Fruit fly (Drosophila melanogaster) whole organism, embryonic: ENCODE measurements around the gene CG8507.

Source experiments
- C15 ChIP-seq: fragments of 200-800 bp; sonication (Bioruptor generic); IDR thresholded peaks from 3 replicates; pipeline ENCODE4 v1.3.6; 2022; ENCODE audit warnings: missing biosample characterization, missing genetic modification characterization
- CG10543 ChIP-seq: fragments of 200-800 bp; sonication (Bioruptor generic); optimal IDR thresholded peaks from 3 replicates; lab custom pipeline; 2017; ENCODE audit warnings: missing biosample characterization, mild to moderate bottlenecking, missing genetic modification characterization, moderate library complexity
- CG10979 ChIP-seq: fragments of 200-800 bp; sonication (Bioruptor generic); optimal IDR thresholded peaks from 2 replicates; lab custom pipeline; 2018; ENCODE audit warnings: missing biosample characterization, mild to moderate bottlenecking, missing genetic modification characterization, moderate library complexity
- CG11085 ChIP-seq: fragments of 200-800 bp; sonication (Bioruptor generic); IDR thresholded peaks from 2 replicates; pipeline ENCODE4 v1.3.6; 2022; ENCODE audit warnings: missing biosample characterization, missing genetic modification characterization
- CG14667 ChIP-seq: fragments of 200-800 bp; sonication (Bioruptor generic); IDR thresholded peaks from 2 replicates; pipeline ENCODE4 v1.3.6; 2022; ENCODE audit warnings: missing biosample characterization, missing genetic modification characterization
- CG15601 ChIP-seq: fragments of 200-800 bp; sonication (Bioruptor generic); optimal IDR thresholded peaks from 3 replicates; lab custom pipeline; 2019; ENCODE audit warnings: missing biosample characterization, mild to moderate bottlenecking, missing genetic modification characterization, moderate library complexity
- CG16863 ChIP-seq: fragments of 200-800 bp; sonication (Bioruptor generic); optimal IDR thresholded peaks from 3 replicates; lab custom pipeline; 2016; ENCODE audit warnings: missing biosample characterization, missing genetic modification characterization
- CG17568 ChIP-seq: fragments of 200-800 bp; sonication (Bioruptor generic); optimal IDR thresholded peaks from 2 replicates; lab custom pipeline; 2018; ENCODE audit warnings: missing biosample characterization, mild to moderate bottlenecking, missing genetic modification characterization, moderate library complexity
- CG17802 ChIP-seq: fragments of 200-800 bp; sonication (Bioruptor generic); optimal IDR thresholded peaks from 2 replicates; lab custom pipeline; 2018; ENCODE audit warnings: missing biosample characterization, mild to moderate bottlenecking, missing genetic modification characterization, moderate library complexity
- CG17829 ChIP-seq: fragments of 200-800 bp; optimal IDR thresholded peaks from 2 replicates; lab custom pipeline; 2019; ENCODE audit warnings: missing biosample characterization, mild to moderate bottlenecking, missing genetic modification characterization, moderate library complexity
- CG2129 ChIP-seq: fragments of 200-800 bp; sonication (Bioruptor generic); IDR thresholded peaks from 2 replicates; pipeline ENCODE4 v1.3.6; 2022; ENCODE audit warnings: missing biosample characterization, missing genetic modification characterization; ENCODE audit not compliant: partially characterized antibody
- CG2712 ChIP-seq: fragments of 200-800 bp; optimal IDR thresholded peaks from 3 replicates; lab custom pipeline; 2019; ENCODE audit warnings: missing biosample characterization, mild to moderate bottlenecking, missing genetic modification characterization, moderate library complexity
- CG3065 ChIP-seq: fragments of 200-800 bp; sonication (Bioruptor generic); optimal IDR thresholded peaks from 2 replicates; lab custom pipeline; 2016; ENCODE audit warnings: missing biosample characterization, missing genetic modification characterization
- CG31224 ChIP-seq: fragments of 200-800 bp; sonication (Bioruptor generic); IDR thresholded peaks from 2 replicates; pipeline ENCODE4 v1.3.6; 2022; ENCODE audit warnings: missing biosample characterization, missing genetic modification characterization
- CG32772 ChIP-seq: fragments of 200-800 bp; sonication (Bioruptor generic); IDR thresholded peaks from 2 replicates; pipeline ENCODE4 v1.3.6; 2022; ENCODE audit warnings: missing biosample characterization, missing genetic modification characterization
- CG33213 ChIP-seq: fragments of 200-800 bp; sonication (Bioruptor generic); optimal IDR thresholded peaks from 3 replicates; lab custom pipeline; 2016; ENCODE audit warnings: missing biosample characterization, missing genetic modification characterization
- CG3995 ChIP-seq: fragments of 200-800 bp; sonication (Bioruptor generic); optimal IDR thresholded peaks from 3 replicates; lab custom pipeline; 2016; ENCODE audit warnings: missing biosample characterization, missing genetic modification characterization
- CG43689 ChIP-seq: fragments of 200-800 bp; sonication (Bioruptor generic); IDR thresholded peaks from 2 replicates; pipeline ENCODE4 v1.3.6; 2022; ENCODE audit warnings: missing biosample characterization, missing genetic modification characterization
- CG5953 ChIP-seq: fragments of 200-800 bp; sonication (Bioruptor generic); IDR thresholded peaks from 2 replicates; pipeline ENCODE4 v1.3.6; 2022; ENCODE audit warnings: missing biosample characterization, missing genetic modification characterization
- CG6175 ChIP-seq: fragments of 200-800 bp; sonication (Bioruptor generic); IDR thresholded peaks from 3 replicates; pipeline ENCODE4 v1.3.6; 2022; ENCODE audit warnings: missing biosample characterization, missing genetic modification characterization
- CG8388 ChIP-seq: fragments of 200-800 bp; sonication (Bioruptor generic); optimal IDR thresholded peaks from 2 replicates; lab custom pipeline; 2019; ENCODE audit warnings: missing biosample characterization, mild to moderate bottlenecking, missing genetic modification characterization, moderate library complexity
- D19A ChIP-seq: fragments of 200-800 bp; optimal IDR thresholded peaks from 3 replicates; lab custom pipeline; 2019; ENCODE audit warnings: missing biosample characterization, mild to moderate bottlenecking, missing genetic modification characterization, moderate library complexity
- D19B ChIP-seq: fragments of 200-800 bp; sonication (Bioruptor generic); optimal IDR thresholded peaks from 2 replicates; lab custom pipeline; 2017; ENCODE audit warnings: missing biosample characterization, mild to moderate bottlenecking, missing genetic modification characterization
- Dref ChIP-seq: fragments of 200-800 bp; sonication (Bioruptor generic); IDR thresholded peaks from 2 replicates; pipeline ENCODE4 v1.3.6; 2022; ENCODE audit warnings: missing biosample characterization, missing genetic modification characterization
- Eip74EF ChIP-seq, 2 experiments: fragments of 200-800 bp in 1 of 2; fragments of >200 bp in 1 of 2; sonication (Bioruptor generic) in 1 of 2; optimal IDR thresholded peaks; 2 replicates each; lab custom pipeline; 2017 to 2019; ENCODE audit warnings: missing biosample characterization in 2 of 2, missing genetic modification characterization in 2 of 2, mild to moderate bottlenecking in 1 of 2, moderate library complexity in 1 of 2
- Ets97D ChIP-seq: fragments of 200-800 bp; sonication (Bioruptor generic); optimal IDR thresholded peaks from 3 replicates; lab custom pipeline; 2016; ENCODE audit warnings: missing biosample characterization, missing genetic modification characterization
- Mad ChIP-seq: fragments of 200-800 bp; sonication (Bioruptor generic); optimal IDR thresholded peaks from 2 replicates; lab custom pipeline; 2016; ENCODE audit warnings: missing biosample characterization, missing genetic modification characterization
- Nf-YA ChIP-seq: fragments of 200-800 bp; sonication (Bioruptor generic); IDR thresholded peaks from 2 replicates; pipeline ENCODE4 v1.3.6; 2022; ENCODE audit warnings: missing biosample characterization, missing genetic modification characterization
- NfI ChIP-seq: fragments of 200-800 bp; sonication (Bioruptor generic); optimal IDR thresholded peaks from 3 replicates; lab custom pipeline; 2018; ENCODE audit warnings: missing biosample characterization, mild to moderate bottlenecking, missing genetic modification characterization, moderate library complexity
- Side ChIP-seq: fragments of 200-800 bp; sonication (Bioruptor generic); optimal IDR thresholded peaks from 2 replicates; lab custom pipeline; 2016; ENCODE audit warnings: missing biosample characterization, missing genetic modification characterization
- Sry-β ChIP-seq: fragments of 200-800 bp; sonication (Bioruptor generic); optimal IDR thresholded peaks from 2 replicates; lab custom pipeline; 2018; ENCODE audit warnings: missing biosample characterization, mild to moderate bottlenecking, missing genetic modification characterization, moderate library complexity
- Xrp1 ChIP-seq: fragments of 200-800 bp; sonication (Bioruptor generic); IDR thresholded peaks from 2 replicates; pipeline ENCODE4 v1.3.6; 2022; ENCODE audit warnings: missing biosample characterization, missing genetic modification characterization
- ab ChIP-seq: fragments of 200-800 bp; sonication (Bioruptor generic); optimal IDR thresholded peaks from 2 replicates; lab custom pipeline; 2016; ENCODE audit warnings: missing biosample characterization, missing genetic modification characterization
- ash1 ChIP-seq: fragments of 200-800 bp; sonication (Bioruptor generic); optimal IDR thresholded peaks from 2 replicates; lab custom pipeline; 2018; ENCODE audit warnings: missing biosample characterization, mild to moderate bottlenecking, missing genetic modification characterization
- bigmax ChIP-seq: fragments of 200-800 bp; sonication (Bioruptor generic); optimal IDR thresholded peaks from 2 replicates; lab custom pipeline; 2018; ENCODE audit warnings: missing biosample characterization, mild to moderate bottlenecking, missing genetic modification characterization
- caup ChIP-seq: fragments of 200-800 bp; sonication (Bioruptor generic); optimal IDR thresholded peaks from 3 replicates; lab custom pipeline; 2017; ENCODE audit warnings: missing biosample characterization, mild to moderate bottlenecking, missing genetic modification characterization, moderate library complexity; ENCODE audit not compliant: severe bottlenecking
- crc ChIP-seq: fragments of 200-800 bp; sonication (Bioruptor generic); optimal IDR thresholded peaks from 2 replicates; lab custom pipeline; 2016; ENCODE audit warnings: missing biosample characterization, missing genetic modification characterization
- cwo ChIP-seq: fragments of 200-800 bp; sonication (Bioruptor generic); optimal IDR thresholded peaks from 3 replicates; lab custom pipeline; 2017; ENCODE audit warnings: missing biosample characterization, missing genetic modification characterization, mild to moderate bottlenecking, moderate library complexity, missing genetic modification reagents
- dmrt11E ChIP-seq: fragments of 200-800 bp; sonication (Bioruptor generic); optimal IDR thresholded peaks from 3 replicates; lab custom pipeline; 2018; ENCODE audit warnings: missing biosample characterization, mild to moderate bottlenecking, missing genetic modification characterization, moderate library complexity
- dpn ChIP-seq, 2 experiments: fragments of 200-800 bp; sonication (Bioruptor generic); optimal IDR thresholded peaks; 3 replicates each; lab custom pipeline; 2016; ENCODE audit warnings: missing biosample characterization in 2 of 2, missing genetic modification characterization in 2 of 2
- en ChIP-seq: fragments of 200-800 bp; sonication (Bioruptor generic); optimal IDR thresholded peaks from 2 replicates; lab custom pipeline; 2016; ENCODE audit warnings: missing biosample characterization, missing genetic modification characterization
- jing ChIP-seq: fragments of 200-800 bp; sonication (Bioruptor generic); optimal IDR thresholded peaks from 2 replicates; lab custom pipeline; 2018; ENCODE audit warnings: missing biosample characterization, mild to moderate bottlenecking, missing genetic modification characterization
- peb ChIP-seq: fragments of 200-800 bp; sonication (Bioruptor generic); IDR thresholded peaks from 2 replicates; pipeline ENCODE4 v1.3.6; 2022; ENCODE audit warnings: missing biosample characterization, missing genetic modification characterization
- scrt ChIP-seq: fragments of 200-800 bp; sonication (Bioruptor generic); optimal IDR thresholded peaks from 2 replicates; lab custom pipeline; 2018; ENCODE audit warnings: missing biosample characterization, mild to moderate bottlenecking, missing genetic modification characterization, moderate library complexity
- slou ChIP-seq: fragments of 200-800 bp; sonication (Bioruptor generic); optimal IDR thresholded peaks from 3 replicates; lab custom pipeline; 2016; ENCODE audit warnings: missing biosample characterization, missing genetic modification characterization
- tin ChIP-seq: fragments of 200-800 bp; sonication (Bioruptor generic); optimal IDR thresholded peaks from 3 replicates; lab custom pipeline; 2016; ENCODE audit warnings: missing biosample characterization, missing genetic modification characterization
- tup ChIP-seq: fragments of 200-800 bp; sonication (Bioruptor generic); optimal IDR thresholded peaks from 2 replicates; lab custom pipeline; 2016; ENCODE audit warnings: missing biosample characterization, mild to moderate bottlenecking, missing genetic modification characterization, moderate library complexity
- vnd ChIP-seq: fragments of 200-800 bp; sonication (Bioruptor generic); IDR thresholded peaks from 3 replicates; pipeline ENCODE4 v1.3.6; 2022; ENCODE audit warnings: missing biosample characterization, missing genetic modification characterization; ENCODE audit not compliant: partially characterized antibody
- zen ChIP-seq: fragments of 200-800 bp; sonication (Bioruptor generic); optimal IDR thresholded peaks from 3 replicates; lab custom pipeline; 2018; ENCODE audit warnings: missing biosample characterization, mild to moderate bottlenecking, missing genetic modification characterization, moderate library complexity

The CG8507 gene

dm6 chr3R:9800644-9801330 is 9.5 kb downstream of the CG8507 start, which contains the start of the genes CG9467 and CG8526 (continued):
- TF ChIP-seq peb (GFP tag; lab: Robert Waterston, UW) (no peak), CG10543 (GFP tag; lab: Kevin White, UChicago) (peak; percentile 77), dmrt11E (peak; percentile 71), crc (GFP tag; lab: Kevin White, UChicago) (no peak), CG10979 (tag; lab: Kevin White, UChicago) (peak; percentile 38), CG15601 (tag; lab: Kevin White, UChicago) (peak; percentile 65), caup (peak; percentile 49), Sry-β (GFP tag; lab: Kevin White, UChicago) (peak; percentile 44), Mad (GFP tag; lab: Kevin White, UChicago) (peak; percentile 5), CG14667 (GFP tag; lab: Robert Waterston, UW) (peak; percentile 48), bigmax (GFP tag; lab: Kevin White, UChicago) (no peak), zen (peak; percentile 38), CG6175 (no peak), Eip74EF (GFP tag; optimal IDR thresholded peaks at IDR 0.05; lab: Kevin White, UChicago) (no peak), slou (peak; percentile 59), tin (GFP tag; lab: Kevin White, UChicago) (peak; percentile 76), CG3065 (GFP tag; lab: Kevin White, UChicago) (peak; percentile 37), CG32772 (GFP tag; lab: Robert Waterston, UW) (peak; percentile 51; the same call in 1 of the 2 replicates), CG31224 (GFP tag; lab: Robert Waterston, UW) (0 out of 2 replicates have a peak, but pooled peaks have one; percentile 26), Ets97D (GFP tag; lab: Kevin White, UChicago) (peak; percentile 43), vnd (GFP tag; lab: Robert Waterston, UW) (peak; percentile 73), ash1 (GFP tag; lab: Kevin White, UChicago) (no peak), Nf-YA (no peak), CG17829 (tag; lab: Kevin White, UChicago) (peak; percentile 78), C15 (GFP tag; lab: Robert Waterston, UW) (0 out of 3 replicates have a peak, but pooled peaks have one; percentile 17), scrt (no peak), CG17802 (tag; lab: Kevin White, UChicago) (no peak), cwo (GFP tag; lab: Kevin White, UChicago) (no peak), D19A (tag; lab: Kevin White, UChicago) (no peak), NfI (GFP tag; lab: Kevin White, UChicago) (peak; percentile 68), CG2129 (GFP tag; lab: Robert Waterston, UW) (peak; percentile 66), CG8388 (GFP tag; lab: Kevin White, UChicago) (peak; percentile 68), en (GFP tag; lab: Kevin White, UChicago) (no peak), dpn (GFP tag; optimal IDR thresholded peaks at IDR 0.05; lab: Kevin White, UChicago) (peak; percentile 52 to 71), tup (GFP tag; lab: Kevin White, UChicago) (peak; percentile 13), CG5953 (GFP tag; lab: Robert Waterston, UW) (no peak), CG11085 (0 out of 2 replicates have a peak, but pooled peaks have one; percentile 52), CG33213 (GFP tag; lab: Kevin White, UChicago) (peak; percentile 16), CG16863 (GFP tag; lab: Kevin White, UChicago) (no peak), CG2712 (tag; lab: Kevin White, UChicago) (peak; percentile 80), Dref (GFP tag; lab: Robert Waterston, UW) (peak; percentile 34; the same call in 1 of the 2 replicates), CG3995 (GFP tag; lab: Kevin White, UChicago) (peak; percentile 99), jing (GFP tag; lab: Kevin White, UChicago) (no peak), D19B (peak; percentile 50), Side (GFP tag; lab: Kevin White, UChicago) (no peak), Xrp1 (GFP tag; lab: Robert Waterston, UW) (peak; percentile 53; the same call in 1 of the 2 replicates), CG17568 (no peak), CG43689 (no peak), ab (GFP tag; lab: Kevin White, UChicago) (no peak)
